Fruit fly (Drosophila melanogaster): ENCODE results near the gene CG11374.

The CG11374 gene

DNA sequence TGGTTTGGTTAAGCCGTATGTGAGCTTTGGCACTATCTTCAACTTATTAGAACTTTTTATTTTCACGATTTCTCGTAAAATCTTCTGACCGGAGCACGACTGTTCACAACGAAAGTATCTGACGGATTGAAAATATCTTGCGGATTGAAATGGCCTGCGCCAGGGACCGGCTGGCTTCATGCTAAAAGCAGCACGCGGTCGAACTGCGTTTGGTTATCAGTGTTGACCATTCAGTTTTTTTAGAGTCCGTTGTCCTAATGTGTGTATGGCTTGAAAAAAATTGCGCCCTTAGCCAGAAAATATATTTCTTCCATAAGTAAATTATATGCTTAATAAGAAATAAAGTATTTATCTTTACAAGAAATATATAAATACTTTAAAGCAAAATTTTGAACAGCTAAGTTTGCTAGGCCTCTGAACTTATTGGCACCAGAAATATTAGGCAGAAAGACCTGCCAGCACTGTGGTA lies 11.1 kb downstream of the CG11374 start, which contains the start of gene net (continued):
- peak; percentile 50 for TF ChIP-seq br (GFP tag; optimal IDR thresholded peaks at IDR 0.05)
- TF ChIP-seq CG9705 (GFP tag; optimal IDR thresholded peaks at IDR 0.05): peak; percentile 81
- no peak for TF ChIP-seq Hnf4 (GFP tag; optimal IDR thresholded peaks at IDR 0.05)
- TF ChIP-seq tai (GFP tag; optimal IDR thresholded peaks at IDR 0.05): no peak
- TF ChIP-seq brk (GFP tag; optimal IDR thresholded peaks at IDR 0.05): peak; percentile 55
- peak; percentile 32 for TF ChIP-seq CrebA (GFP tag; optimal IDR thresholded peaks at IDR 0.05; ENCODE audit: borderline replicate concordance)

DNA sequence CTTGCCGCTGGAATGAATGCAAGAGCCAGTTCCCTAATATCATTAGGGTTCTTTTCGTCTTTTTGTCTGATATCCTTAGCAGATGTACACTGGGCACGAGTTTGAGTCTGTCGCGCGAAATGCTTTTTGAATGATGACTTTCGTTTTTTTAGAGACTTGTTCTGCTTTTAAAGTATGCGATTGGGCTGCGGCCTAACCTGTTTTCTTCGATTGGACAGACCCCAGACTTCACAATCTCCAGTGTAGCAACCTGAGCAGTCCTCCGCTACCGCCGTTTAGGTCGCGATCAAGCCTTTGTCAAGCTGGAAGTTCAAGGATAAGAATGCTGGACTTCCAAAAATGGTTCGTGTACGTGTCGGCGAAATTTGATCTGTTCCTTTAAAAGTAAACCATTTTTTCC lies 12.4 kb downstream of the CG11374 start:
- no peak for TF ChIP-seq CG9705 (GFP tag; optimal IDR thresholded peaks at IDR 0.05)
- no peak for TF ChIP-seq Hr83 (GFP tag; optimal IDR thresholded peaks at IDR 0.05; ENCODE audit: poor library complexity, severe bottlenecking)
- peak; percentile 19 for TF ChIP-seq br (GFP tag; optimal IDR thresholded peaks at IDR 0.05)
- TF ChIP-seq h (GFP tag; optimal IDR thresholded peaks at IDR 0.05): peak; percentile 27
- TF ChIP-seq brk (GFP tag; optimal IDR thresholded peaks at IDR 0.05): no peak
- no peak for TF ChIP-seq usp (GFP tag; optimal IDR thresholded peaks at IDR 0.05)
- TF ChIP-seq HLH106 (tag; optimal IDR thresholded peaks at IDR 0.05): peak; percentile 41
- TF ChIP-seq psq (GFP tag; optimal IDR thresholded peaks at IDR 0.05): no peak
- TF ChIP-seq dl (GFP tag; optimal IDR thresholded peaks at IDR 0.05; ENCODE audit: insufficient read depth in 1 of 2, partially characterized antibody in 2 of 2): no peak
- TF ChIP-seq jim (GFP tag; optimal IDR thresholded peaks at IDR 0.05): no peak
- TF ChIP-seq sage (GFP tag; optimal IDR thresholded peaks at IDR 0.05): no peak
- TF ChIP-seq dsf (GFP tag; optimal IDR thresholded peaks at IDR 0.05; ENCODE audit: borderline replicate concordance): no peak
- peak; percentile 54 for TF ChIP-seq fru (GFP tag; optimal IDR thresholded peaks at IDR 0.05)
- no peak for TF ChIP-seq Abd-B (GFP tag; optimal IDR thresholded peaks at IDR 0.05)
- no peak for TF ChIP-seq sv (GFP tag; optimal IDR thresholded peaks at IDR 0.05)
- peak; percentile 29 for TF ChIP-seq woc (GFP tag; optimal IDR thresholded peaks at IDR 0.05)
- TF ChIP-seq CG32264 (GFP tag; optimal IDR thresholded peaks at IDR 0.05): no peak
- TF ChIP-seq CrebA (GFP tag; optimal IDR thresholded peaks at IDR 0.05; ENCODE audit: borderline replicate concordance): no peak
- TF ChIP-seq Sp1 (GFP tag; optimal IDR thresholded peaks at IDR 0.05): no peak
- TF ChIP-seq Dif (GFP tag; optimal IDR thresholded peaks at IDR 0.05; ENCODE audit: partially characterized antibody): no peak
- peak; percentile 20 for TF ChIP-seq OdsH (GFP tag; optimal IDR thresholded peaks at IDR 0.05)
- no peak for TF ChIP-seq tai (GFP tag; optimal IDR thresholded peaks at IDR 0.05)
- no peak for TF ChIP-seq Dfd (GFP tag; optimal IDR thresholded peaks at IDR 0.05)
- TF ChIP-seq Hnf4 (GFP tag; optimal IDR thresholded peaks at IDR 0.05): no peak
- peak; percentile 29 for TF ChIP-seq rgr (GFP tag; optimal IDR thresholded peaks at IDR 0.05)
- TF ChIP-seq foxo (GFP tag; optimal IDR thresholded peaks at IDR 0.05): peak in 1 of 2 experiments; percentile 49
- no peak for TF ChIP-seq pan (optimal IDR thresholded peaks at IDR 0.05)
- TF ChIP-seq Mio (GFP tag; optimal IDR thresholded peaks at IDR 0.05): no peak
- TF ChIP-seq Vsx2 (GFP tag; optimal IDR thresholded peaks at IDR 0.05; ENCODE audit: partially characterized antibody): peak; percentile 67
- TF ChIP-seq GATAd (GFP tag; optimal IDR thresholded peaks at IDR 0.05): no peak
- no peak for TF ChIP-seq Jra (GFP tag; optimal IDR thresholded peaks at IDR 0.05)
- TF ChIP-seq N (GFP tag; optimal IDR thresholded peaks at IDR 0.05): no peak
- no peak for TF ChIP-seq Myc (optimal IDR thresholded peaks at IDR 0.05)
- TF ChIP-seq lola (GFP tag; optimal IDR thresholded peaks at IDR 0.05): no peak
- TF ChIP-seq dmrt93B (GFP tag; optimal IDR thresholded peaks at IDR 0.05): no peak
- no peak for TF ChIP-seq Hr78 (GFP tag; optimal IDR thresholded peaks at IDR 0.05)
- TF ChIP-seq ey (GFP tag; optimal IDR thresholded peaks at IDR 0.05): peak; percentile 47
- no peak for TF ChIP-seq Rel (GFP tag; optimal IDR thresholded peaks at IDR 0.05)
- no peak for TF ChIP-seq Rel (tag; optimal IDR thresholded peaks at IDR 0.05)

DNA sequence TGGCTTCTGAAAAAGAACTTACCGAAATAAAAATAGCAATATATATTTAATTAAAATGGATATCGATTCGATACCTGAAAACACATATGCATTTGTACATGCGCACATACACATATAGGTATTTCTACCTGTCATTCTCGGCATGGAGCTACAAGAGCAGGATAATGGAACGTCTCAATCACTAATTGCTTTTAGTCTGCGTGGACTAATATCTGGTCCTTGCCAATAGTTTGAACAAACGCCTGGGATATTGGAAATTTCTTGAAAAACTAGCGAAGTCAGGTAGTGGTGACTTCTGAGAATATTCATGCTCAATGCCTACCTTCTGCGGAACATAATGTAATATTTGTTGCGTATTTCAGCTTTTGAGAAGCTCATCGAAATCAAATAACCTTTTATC lies 13.0 kb downstream of the CG11374 start:
- TF ChIP-seq Jra (GFP tag; optimal IDR thresholded peaks at IDR 0.05): no peak
- no peak for TF ChIP-seq Sp1 (GFP tag; optimal IDR thresholded peaks at IDR 0.05)
- no peak for TF ChIP-seq Dif (GFP tag; optimal IDR thresholded peaks at IDR 0.05; ENCODE audit: partially characterized antibody)
- TF ChIP-seq N (GFP tag; optimal IDR thresholded peaks at IDR 0.05): no peak
- TF ChIP-seq Hnf4 (GFP tag; optimal IDR thresholded peaks at IDR 0.05): no peak
- TF ChIP-seq psq (GFP tag; optimal IDR thresholded peaks at IDR 0.05): no peak
- no peak for TF ChIP-seq jim (GFP tag; optimal IDR thresholded peaks at IDR 0.05)
- no peak for TF ChIP-seq lola (GFP tag; optimal IDR thresholded peaks at IDR 0.05)
- TF ChIP-seq CrebA (GFP tag; optimal IDR thresholded peaks at IDR 0.05; ENCODE audit: borderline replicate concordance): no peak
- no peak for TF ChIP-seq CG32264 (GFP tag; optimal IDR thresholded peaks at IDR 0.05)

Measured in whole organism, wandering third instar larva.